Worm (Caenorhabditis elegans): ENCODE data around the gene sri-28.

Gene sri-28

ce11 chrII:3067447-3067846 is 19.0 kb downstream of the sri-28 start:
- no peak for TF ChIP-seq hmg-4 (GFP tag; optimal IDR thresholded peaks at IDR 0.05)
- TF ChIP-seq ceh-13 (GFP tag; optimal IDR thresholded peaks at IDR 0.05), result no peak
- no peak for TF ChIP-seq flt-1 (GFP tag; IDR thresholded peaks at IDR 0.05)
- TF ChIP-seq scrt-1 (GFP tag; IDR thresholded peaks at IDR 0.05), result no peak
- TF ChIP-seq tbx-11 (GFP tag; IDR thresholded peaks at IDR 0.05), result no peak
- no peak for TF ChIP-seq hmbx-1 (tag; optimal IDR thresholded peaks at IDR 0.05)
- no peak for TF ChIP-seq tbx-37 (GFP tag; conservative IDR thresholded peaks at IDR 0.05)
- TF ChIP-seq pes-1 (GFP tag; IDR thresholded peaks at IDR 0.05), result no peak

- no peak for TF ChIP-seq flt-1 (GFP tag; IDR thresholded peaks at IDR 0.05)
- no peak for TF ChIP-seq tbx-37 (GFP tag; conservative IDR thresholded peaks at IDR 0.05)
- TF ChIP-seq pes-1 (GFP tag; IDR thresholded peaks at IDR 0.05), result no peak
- no peak for TF ChIP-seq hmbx-1 (tag; optimal IDR thresholded peaks at IDR 0.05)
- TF ChIP-seq hmg-4 (GFP tag; optimal IDR thresholded peaks at IDR 0.05), result no peak
- TF ChIP-seq tra-4 (tag; optimal IDR thresholded peaks at IDR 0.05), result no peak
- no peak for TF ChIP-seq ets-7 (tag; optimal IDR thresholded peaks at IDR 0.05)
- no peak for TF ChIP-seq scrt-1 (GFP tag; IDR thresholded peaks at IDR 0.05)
- TF ChIP-seq ama-1 (optimal IDR thresholded peaks at IDR 0.05), result no peak
- TF ChIP-seq ceh-36 (tag; optimal IDR thresholded peaks at IDR 0.05), result no peak
- no peak for TF ChIP-seq aly-1 (tag; optimal IDR thresholded peaks at IDR 0.05)
- no peak for TF ChIP-seq tbx-11 (GFP tag; IDR thresholded peaks at IDR 0.05)
These were observed 19.4 kb downstream of the sri-28 start for ce11 chrII:3067896-3068295.

- TF ChIP-seq flt-1 (GFP tag; IDR thresholded peaks at IDR 0.05) (no peak), ama-1 (optimal IDR thresholded peaks at IDR 0.05) (no peak), hnd-1 (tag; optimal IDR thresholded peaks at IDR 0.05) (no peak), B0310.2 (tag; optimal IDR thresholded peaks at IDR 0.05) (no peak), sea-1 (GFP tag; conservative IDR thresholded peaks at IDR 0.05) (no peak), pes-1 (GFP tag; IDR thresholded peaks at IDR 0.05) (no peak), tbx-37 (GFP tag; conservative IDR thresholded peaks at IDR 0.05) (no peak), aly-1 (tag; optimal IDR thresholded peaks at IDR 0.05) (no peak), F13C5.2 (tag; optimal IDR thresholded peaks at IDR 0.05) (no peak), tra-4 (tag; optimal IDR thresholded peaks at IDR 0.05) (no peak), ets-7 (tag; optimal IDR thresholded peaks at IDR 0.05) (no peak), tbx-11 (GFP tag; IDR thresholded peaks at IDR 0.05) (no peak), scrt-1 (GFP tag; IDR thresholded peaks at IDR 0.05) (no peak)
These were observed 20.2 kb downstream of the sri-28 start for ce11 chrII:3068646-3069045.

- TF ChIP-seq sea-1 (GFP tag; conservative IDR thresholded peaks at IDR 0.05), result no peak
- no peak for TF ChIP-seq ceh-13 (GFP tag; optimal IDR thresholded peaks at IDR 0.05)
- no peak for TF ChIP-seq F13C5.2 (tag; optimal IDR thresholded peaks at IDR 0.05)
- no peak for TF ChIP-seq tbx-11 (GFP tag; IDR thresholded peaks at IDR 0.05)
- TF ChIP-seq flt-1 (GFP tag; IDR thresholded peaks at IDR 0.05), result no peak
- no peak for TF ChIP-seq B0310.2 (tag; optimal IDR thresholded peaks at IDR 0.05)
- TF ChIP-seq ets-7 (tag; optimal IDR thresholded peaks at IDR 0.05), result no peak
- no peak for TF ChIP-seq scrt-1 (GFP tag; IDR thresholded peaks at IDR 0.05)
- no peak for TF ChIP-seq hmbx-1 (tag; optimal IDR thresholded peaks at IDR 0.05)
- no peak for TF ChIP-seq tra-4 (tag; optimal IDR thresholded peaks at IDR 0.05)
- TF ChIP-seq ama-1 (optimal IDR thresholded peaks at IDR 0.05), result no peak
- TF ChIP-seq pes-1 (GFP tag; IDR thresholded peaks at IDR 0.05), result no peak
- TF ChIP-seq tbx-37 (GFP tag; conservative IDR thresholded peaks at IDR 0.05), result no peak
- TF ChIP-seq hmg-4 (GFP tag; optimal IDR thresholded peaks at IDR 0.05), result no peak
- no peak for TF ChIP-seq aly-1 (tag; optimal IDR thresholded peaks at IDR 0.05)
These were observed 21.7 kb downstream of the sri-28 start for ce11 chrII:3070182-3070581.

- TF ChIP-seq tra-4 (tag; optimal IDR thresholded peaks at IDR 0.05) (no peak), scrt-1 (GFP tag; IDR thresholded peaks at IDR 0.05) (no peak), flt-1 (GFP tag; IDR thresholded peaks at IDR 0.05) (no peak), hmg-4 (GFP tag; optimal IDR thresholded peaks at IDR 0.05) (no peak), ets-7 (tag; optimal IDR thresholded peaks at IDR 0.05) (no peak), ama-1 (optimal IDR thresholded peaks at IDR 0.05) (no peak), B0310.2 (tag; optimal IDR thresholded peaks at IDR 0.05) (no peak), hmbx-1 (tag; optimal IDR thresholded peaks at IDR 0.05) (no peak), F13C5.2 (tag; optimal IDR thresholded peaks at IDR 0.05) (no peak), hnd-1 (tag; optimal IDR thresholded peaks at IDR 0.05) (no peak), ceh-13 (GFP tag; optimal IDR thresholded peaks at IDR 0.05) (no peak), tbx-11 (GFP tag; IDR thresholded peaks at IDR 0.05) (no peak), aly-1 (tag; optimal IDR thresholded peaks at IDR 0.05) (no peak), tbx-37 (GFP tag; conservative IDR thresholded peaks at IDR 0.05) (no peak)
These were observed 22.7 kb downstream of the sri-28 start, which contains the start of gene Y25C1A.7 for ce11 chrII:3071012-3071749. Gene Y25C1A.7 (minus strand): TSS chrII:3071062.

ce11 chrII:3076915-3077314 is 28.4 kb downstream of the sri-28 start, which contains the start of gene Y25C1A.8:
Gene Y25C1A.8 (minus strand): TSS chrII:3076959.
- 0 out of 2 replicates have a peak, but pooled peaks have one; percentile 13 for TF ChIP-seq tbx-11 (GFP tag; IDR thresholded peaks at IDR 0.05)
- peak; percentile 16 for TF ChIP-seq hmg-4 (GFP tag; optimal IDR thresholded peaks at IDR 0.05)
- no peak for TF ChIP-seq tra-4 (tag; optimal IDR thresholded peaks at IDR 0.05)
- no peak for TF ChIP-seq B0310.2 (tag; optimal IDR thresholded peaks at IDR 0.05)
- no peak for TF ChIP-seq ama-1 (optimal IDR thresholded peaks at IDR 0.05)
- TF ChIP-seq ceh-13 (GFP tag; optimal IDR thresholded peaks at IDR 0.05), result no peak
- no peak for TF ChIP-seq ets-7 (tag; optimal IDR thresholded peaks at IDR 0.05)
- no peak for TF ChIP-seq hmbx-1 (tag; optimal IDR thresholded peaks at IDR 0.05)
- no peak for TF ChIP-seq hnd-1 (tag; optimal IDR thresholded peaks at IDR 0.05)
- TF ChIP-seq sea-1 (GFP tag; conservative IDR thresholded peaks at IDR 0.05), result 0 out of 2 replicates have a peak, but pooled peaks have one; percentile 14
- no peak for TF ChIP-seq flt-1 (GFP tag; IDR thresholded peaks at IDR 0.05)
- TF ChIP-seq aly-1 (tag; optimal IDR thresholded peaks at IDR 0.05), result peak; percentile 17
- TF ChIP-seq pes-1 (GFP tag; IDR thresholded peaks at IDR 0.05), result 0 out of 2 replicates have a peak, but pooled peaks have one; percentile 45
- peak; percentile 87 for TF ChIP-seq F13C5.2 (tag; optimal IDR thresholded peaks at IDR 0.05)
- TF ChIP-seq tbx-37 (GFP tag; conservative IDR thresholded peaks at IDR 0.05), result no peak
- TF ChIP-seq scrt-1 (GFP tag; IDR thresholded peaks at IDR 0.05), result no peak
- TF ChIP-seq ceh-36 (tag; optimal IDR thresholded peaks at IDR 0.05), result no peak

ce11 chrII:3078496-3078895 is 30.0 kb downstream of the sri-28 start, which contains the start of gene copb-1:
Gene copb-1 (plus strand): TSS chrII:3078796.
- TF ChIP-seq sea-1 (GFP tag; conservative IDR thresholded peaks at IDR 0.05) (no peak), ets-7 (tag; optimal IDR thresholded peaks at IDR 0.05) (no peak), flt-1 (GFP tag; IDR thresholded peaks at IDR 0.05) (no peak), scrt-1 (GFP tag; IDR thresholded peaks at IDR 0.05) (no peak), ceh-36 (tag; optimal IDR thresholded peaks at IDR 0.05) (no peak), F13C5.2 (tag; optimal IDR thresholded peaks at IDR 0.05) (no peak), tbx-37 (GFP tag; conservative IDR thresholded peaks at IDR 0.05) (no peak), tra-4 (tag; optimal IDR thresholded peaks at IDR 0.05) (no peak), ceh-13 (GFP tag; optimal IDR thresholded peaks at IDR 0.05) (no peak), pes-1 (GFP tag; IDR thresholded peaks at IDR 0.05) (no peak), hmg-4 (GFP tag; optimal IDR thresholded peaks at IDR 0.05) (no peak), hnd-1 (tag; optimal IDR thresholded peaks at IDR 0.05) (no peak), B0310.2 (tag; optimal IDR thresholded peaks at IDR 0.05) (no peak), hmbx-1 (tag; optimal IDR thresholded peaks at IDR 0.05) (no peak), ama-1 (optimal IDR thresholded peaks at IDR 0.05) (no peak), tbx-11 (GFP tag; IDR thresholded peaks at IDR 0.05) (no peak), aly-1 (tag; optimal IDR thresholded peaks at IDR 0.05) (no peak)
